Worm (Caenorhabditis elegans) whole organism, late embryonic: Measurements from ENCODE around the gene hacl-1.

Experiments used
- C08G9.2 ChIP-seq: sonication (generic microtip); optimal IDR thresholded peaks from 2 replicates; lab custom pipeline; 2016; ENCODE audit warnings: mild to moderate bottlenecking, missing genetic modification characterization, moderate library complexity, missing compliant biosample characterization
- C38D4.7 ChIP-seq: fragments of 200-800 bp; sonication (Bioruptor generic); optimal IDR thresholded peaks from 2 replicates; lab custom pipeline; 2018; ENCODE audit warnings: mild to moderate bottlenecking, missing genetic modification characterization, moderate library complexity, missing compliant biosample characterization
- F13H6.1 ChIP-seq: sonication (generic microtip); optimal IDR thresholded peaks from 2 replicates; lab custom pipeline; 2016; ENCODE audit warnings: missing genetic modification characterization, missing compliant biosample characterization
- T23F11.4 ChIP-seq: fragments of 200-800 bp; sonication (Bioruptor generic); optimal IDR thresholded peaks from 2 replicates; lab custom pipeline; 2018; ENCODE audit warnings: mild to moderate bottlenecking, missing genetic modification characterization, missing compliant biosample characterization
- Y22D7AL.16 ChIP-seq: sonication (generic microtip); optimal IDR thresholded peaks from 2 replicates; lab custom pipeline; 2016; ENCODE audit warnings: missing genetic modification characterization, missing compliant biosample characterization
- ama-1 ChIP-seq: fragments of 150-350 bp; optimal IDR thresholded peaks from 2 replicates; lab custom pipeline; 2014
- ceh-14 ChIP-seq: sonication (generic microtip); optimal IDR thresholded peaks from 2 replicates; lab custom pipeline; 2016; ENCODE audit warnings: missing genotype, missing genetic modification characterization, missing compliant biosample characterization
- ceh-19 ChIP-seq: fragments of 200-800 bp; sonication (Bioruptor generic); optimal IDR thresholded peaks from 2 replicates; lab custom pipeline; 2018; ENCODE audit warnings: mild to moderate bottlenecking, missing genetic modification characterization, missing compliant biosample characterization
- ceh-22 ChIP-seq: sonication (generic microtip); optimal IDR thresholded peaks from 2 replicates; lab custom pipeline; 2017; ENCODE audit warnings: missing biosample characterization, missing genetic modification characterization
- ceh-30 ChIP-seq: fragments of 150-350 bp; optimal IDR thresholded peaks from 2 replicates; lab custom pipeline; 2014; ENCODE audit warnings: missing biosample characterization, missing genetic modification characterization
- ceh-31 ChIP-seq: sonication (generic microtip); optimal IDR thresholded peaks from 2 replicates; lab custom pipeline; 2016; ENCODE audit warnings: missing genetic modification characterization, missing compliant biosample characterization
- ceh-48 ChIP-seq: sonication (generic microtip); optimal IDR thresholded peaks from 2 replicates; lab custom pipeline; 2016; ENCODE audit warnings: missing genetic modification characterization, inconsistent platforms, missing compliant biosample characterization
- ceh-6 ChIP-seq: fragments of 200-800 bp; sonication (Bioruptor generic); optimal IDR thresholded peaks from 2 replicates; lab custom pipeline; 2018; ENCODE audit warnings: mild to moderate bottlenecking, missing genetic modification characterization, missing compliant biosample characterization
- che-1 ChIP-seq: sonication (generic microtip); optimal IDR thresholded peaks from 2 replicates; lab custom pipeline; 2016; ENCODE audit warnings: mild to moderate bottlenecking, missing genetic modification characterization, missing compliant biosample characterization
- dmd-4 ChIP-seq: sonication (generic microtip); optimal IDR thresholded peaks from 2 replicates; lab custom pipeline; 2016; ENCODE audit warnings: borderline replicate concordance, missing genetic modification characterization, missing compliant biosample characterization
- fax-1 ChIP-seq: sonication (generic microtip); optimal IDR thresholded peaks from 2 replicates; lab custom pipeline; 2016; ENCODE audit warnings: missing genotype, missing genetic modification characterization, missing compliant biosample characterization
- fkh-6 ChIP-seq: sonication (generic microtip); optimal IDR thresholded peaks from 2 replicates; lab custom pipeline; 2016; ENCODE audit warnings: missing genetic modification characterization, missing compliant biosample characterization
- hlh-13 ChIP-seq: fragments of 200-800 bp; sonication (Bioruptor generic); optimal IDR thresholded peaks from 2 replicates; lab custom pipeline; 2018; ENCODE audit warnings: mild to moderate bottlenecking, missing genetic modification characterization, missing compliant biosample characterization
- hlh-15 ChIP-seq: sonication (generic microtip); optimal IDR thresholded peaks from 2 replicates; lab custom pipeline; 2016; ENCODE audit warnings: missing genetic modification characterization, missing compliant biosample characterization
- hlh-30 ChIP-seq: sonication (generic microtip); optimal IDR thresholded peaks from 2 replicates; lab custom pipeline; 2017; ENCODE audit warnings: antibody characterized with exemption, missing genetic modification characterization, missing compliant biosample characterization; ENCODE audit not compliant: insufficient read depth
- hlh-6 ChIP-seq: sonication (generic microtip); optimal IDR thresholded peaks from 2 replicates; lab custom pipeline; 2016; ENCODE audit warnings: missing genotype, missing genetic modification characterization, missing compliant biosample characterization
- lim-6 ChIP-seq: sonication (generic microtip); optimal IDR thresholded peaks from 2 replicates; lab custom pipeline; 2016; ENCODE audit warnings: missing genetic modification characterization, missing compliant biosample characterization
- madf-2 ChIP-seq: sonication (generic microtip); optimal IDR thresholded peaks from 2 replicates; lab custom pipeline; 2017; ENCODE audit warnings: missing genetic modification characterization, missing compliant biosample characterization
- nfya-1 ChIP-seq: sonication (generic microtip); optimal IDR thresholded peaks from 2 replicates; lab custom pipeline; 2017; ENCODE audit warnings: missing genetic modification characterization, mild to moderate bottlenecking, missing compliant biosample characterization, antibody characterized with exemption, moderate library complexity
- nhr-11 ChIP-seq: fragments of 150-350 bp; optimal IDR thresholded peaks from 2 replicates; lab custom pipeline; 2014; ENCODE audit warnings: missing biosample characterization, missing genetic modification characterization
- nhr-232 ChIP-seq: sonication (generic microtip); optimal IDR thresholded peaks from 2 replicates; lab custom pipeline; 2016; ENCODE audit warnings: missing genetic modification characterization, missing compliant biosample characterization
- odd-2 ChIP-seq: sonication (generic microtip); optimal IDR thresholded peaks from 2 replicates; lab custom pipeline; 2017; ENCODE audit warnings: antibody characterized with exemption, mild to moderate bottlenecking, missing genetic modification characterization, missing compliant biosample characterization
- pag-3 ChIP-seq: sonication (generic microtip); optimal IDR thresholded peaks from 2 replicates; lab custom pipeline; 2016; ENCODE audit warnings: missing compliant biosample characterization, missing genetic modification characterization, borderline replicate concordance
- pax-1 ChIP-seq: fragments of 150-350 bp; optimal IDR thresholded peaks from 2 replicates; lab custom pipeline; 2014; ENCODE audit warnings: missing biosample characterization, missing genetic modification characterization
- pha-2 ChIP-seq: sonication (generic microtip); optimal IDR thresholded peaks from 2 replicates; lab custom pipeline; 2017; ENCODE audit warnings: mild to moderate bottlenecking, missing genetic modification characterization, missing compliant biosample characterization
- pqm-1 ChIP-seq: sonication (generic microtip); optimal IDR thresholded peaks from 2 replicates; lab custom pipeline; 2016; ENCODE audit warnings: missing genetic modification characterization, missing compliant biosample characterization
- sdc-2 ChIP-seq: sonication (generic microtip); optimal IDR thresholded peaks from 2 replicates; lab custom pipeline; 2016; ENCODE audit warnings: missing genotype, missing genetic modification characterization, missing compliant biosample characterization
- sox-4 ChIP-seq: sonication (generic microtip); optimal IDR thresholded peaks from 2 replicates; lab custom pipeline; 2017; ENCODE audit warnings: mild to moderate bottlenecking, missing genetic modification characterization, inconsistent platforms, missing compliant biosample characterization
- syd-9 ChIP-seq: sonication (generic microtip); optimal IDR thresholded peaks from 2 replicates; lab custom pipeline; 2016; ENCODE audit warnings: mild to moderate bottlenecking, missing genetic modification characterization, moderate library complexity, missing compliant biosample characterization
- tbx-2 ChIP-seq: sonication (generic microtip); optimal IDR thresholded peaks from 2 replicates; lab custom pipeline; 2016; ENCODE audit warnings: missing genetic modification characterization, missing compliant biosample characterization
- tbx-7 ChIP-seq: sonication (generic microtip); optimal IDR thresholded peaks from 2 replicates; lab custom pipeline; 2016; ENCODE audit warnings: missing genotype, missing genetic modification characterization, missing compliant biosample characterization
- ttx-3 ChIP-seq: sonication (generic microtip); optimal IDR thresholded peaks from 2 replicates; lab custom pipeline; 2016; ENCODE audit warnings: missing genetic modification reagents, missing genetic modification characterization, missing compliant biosample characterization
- unc-3 ChIP-seq, 2 experiments: fragments of 200-800 bp in 1 of 2; sonication (Bioruptor generic) in 1 of 2; sonication (generic microtip) in 1 of 2; conservative IDR thresholded peaks in 1 of 2; optimal IDR thresholded peaks in 1 of 2; 2 replicates each; pipeline versions ENCODE4 v1.3.6 to Lab custom; 2016 to 2022; ENCODE audit warnings: missing compliant biosample characterization in 2 of 2, missing genetic modification characterization in 2 of 2, missing genetic modification reagents in 1 of 2
- unc-42 ChIP-seq: sonication (generic microtip); optimal IDR thresholded peaks from 2 replicates; lab custom pipeline; 2016; ENCODE audit warnings: missing genotype, missing genetic modification characterization, missing compliant biosample characterization
- unc-55 ChIP-seq: sonication (generic microtip); optimal IDR thresholded peaks from 2 replicates; lab custom pipeline; 2017; ENCODE audit warnings: missing biosample characterization, missing genetic modification reagents, missing genetic modification characterization
- unc-86 ChIP-seq: sonication (generic microtip); optimal IDR thresholded peaks from 2 replicates; lab custom pipeline; 2016; ENCODE audit warnings: missing genetic modification characterization, missing compliant biosample characterization
- zip-5 ChIP-seq: sonication (generic microtip); optimal IDR thresholded peaks from 2 replicates; lab custom pipeline; 2016; ENCODE audit warnings: missing genetic modification characterization, missing compliant biosample characterization
- ztf-16 ChIP-seq: sonication (generic microtip); optimal IDR thresholded peaks from 2 replicates; lab custom pipeline; 2017; ENCODE audit warnings: missing genetic modification characterization, missing compliant biosample characterization

hacl-1 gene

DNA sequence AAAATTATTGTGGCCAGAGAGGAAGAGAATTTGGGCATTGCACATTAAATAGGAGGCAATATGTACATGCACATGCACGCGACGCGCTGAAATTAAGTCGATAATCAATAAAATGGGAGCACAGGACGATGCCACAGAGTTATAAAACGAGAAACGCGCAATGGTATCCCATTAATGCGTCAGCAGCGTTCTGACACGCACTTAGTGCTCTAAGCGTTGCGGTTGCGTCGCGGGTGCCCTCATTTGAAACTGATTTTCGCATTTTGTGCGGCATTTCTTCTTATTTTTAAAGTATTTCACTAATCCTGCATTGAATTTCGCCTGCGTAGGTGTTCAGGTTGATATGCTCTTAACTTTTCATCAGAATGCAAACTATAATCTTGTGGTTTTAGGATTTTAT, 39.7 kb downstream of the hacl-1 start, which contains the start of gene rsp-1 (continued):
- TF ChIP-seq Y22D7AL.16 (peak; percentile 37), C08G9.2 (tag; lab: Kevin White, UChicago) (peak; percentile 19), sox-4 (tag; lab: Kevin White, UChicago) (peak; percentile 19), hlh-15 (tag; lab: Kevin White, UChicago) (no peak), nhr-11 (tag; lab: Kevin White, UChicago) (no peak), ceh-19 (GFP tag; lab: Kevin White, UChicago) (no peak), ceh-48 (tag; lab: Kevin White, UChicago) (peak; percentile 88), hlh-13 (GFP tag; lab: Kevin White, UChicago) (no peak), unc-55 (GFP tag; lab: Kevin White, UChicago) (peak; percentile 34), unc-86 (tag; lab: Kevin White, UChicago) (peak; percentile 23), hlh-6 (tag; lab: Kevin White, UChicago) (no peak), ztf-16 (tag; lab: Kevin White, UChicago) (peak; percentile 55), ceh-6 (peak; percentile 36), dmd-4 (no peak), nfya-1 (tag; lab: Kevin White, UChicago) (peak; percentile 80), tbx-7 (tag; lab: Kevin White, UChicago) (no peak), ama-1 (lab: Kevin White, UChicago) (no peak), unc-3 (GFP tag; conservative IDR thresholded peaks at IDR 0.05; lab: Robert Waterston, UW) (no peak), unc-3 (tag; optimal IDR thresholded peaks at IDR 0.05; lab: Kevin White, UChicago) (peak; percentile 66), T23F11.4 (peak; percentile 8), fax-1 (tag; lab: Kevin White, UChicago) (peak; percentile 38), ttx-3 (tag; lab: Kevin White, UChicago) (no peak), sdc-2 (peak; percentile 46), pha-2 (tag; lab: Kevin White, UChicago) (peak; percentile 33), pqm-1 (tag; lab: Kevin White, UChicago) (no peak), che-1 (tag; lab: Kevin White, UChicago) (peak; percentile 6), pag-3 (tag; lab: Kevin White, UChicago) (peak; percentile 42), pax-1 (tag; lab: Kevin White, UChicago) (no peak), F13H6.1 (tag; lab: Kevin White, UChicago) (peak; percentile 40), fkh-6 (peak; percentile 33), lim-6 (peak; percentile 55), syd-9 (peak; percentile 45), nhr-232 (no peak)
- TF ChIP-seq, all 69 proteins: peak for 39

DNA sequence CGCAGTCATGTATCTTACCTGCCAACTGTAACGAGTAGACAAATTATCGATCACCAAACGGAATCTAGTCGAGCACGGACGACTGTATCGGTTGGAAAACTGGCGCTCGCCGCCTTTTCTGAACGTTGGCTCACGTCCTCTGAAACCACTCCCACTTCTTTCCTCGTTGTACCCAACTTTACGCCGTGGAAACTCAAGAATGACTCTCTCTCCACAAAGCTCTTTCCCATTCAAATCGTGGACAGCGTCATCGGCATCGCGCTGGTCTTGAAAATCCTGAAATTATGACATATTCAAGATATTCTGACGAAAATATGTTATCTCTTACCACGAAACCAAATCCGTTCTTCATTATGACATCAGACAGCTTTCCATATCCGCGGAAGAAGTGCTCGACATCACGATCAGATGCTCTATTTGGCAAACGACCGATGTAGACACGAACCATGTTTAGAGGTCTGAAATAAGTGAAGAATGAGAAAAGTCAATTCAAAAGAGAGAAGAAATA, 40.2 kb downstream of the hacl-1 start, which contains the start of gene rsp-2:
Gene rsp-2, minus strand, starts transcription at position 458 of the 508 bp plus-strand sequence.
- TF ChIP-seq odd-2 (no peak), pha-2 (tag; lab: Kevin White, UChicago) (no peak), hlh-13 (GFP tag; lab: Kevin White, UChicago) (no peak)

DNA sequence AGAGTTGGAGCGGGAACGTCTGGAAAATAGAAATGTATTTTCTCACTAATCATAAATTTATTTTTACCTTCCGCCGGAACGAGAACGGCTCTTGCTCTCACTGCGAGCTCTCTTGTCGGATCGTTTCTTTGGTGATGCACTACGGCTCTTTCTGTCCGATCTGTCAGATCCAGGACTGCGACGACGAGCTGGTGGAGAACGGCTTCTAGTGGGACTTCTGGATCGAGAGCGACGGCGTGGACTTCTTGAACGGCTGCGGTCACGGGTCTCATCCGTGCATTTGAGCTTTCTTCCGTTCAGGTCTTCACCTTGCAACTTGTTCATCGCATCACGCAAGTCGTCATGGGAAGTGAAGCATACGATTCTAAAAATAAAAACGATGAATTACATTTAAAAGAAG, 41.0 kb downstream of the hacl-1 start:
- no peak for TF ChIP-seq T23F11.4
- TF ChIP-seq madf-2 = no peak
- TF ChIP-seq zip-5 (tag; lab: Kevin White, UChicago) = no peak
- TF ChIP-seq ceh-30 = no peak
- no peak for TF ChIP-seq fax-1 (tag; lab: Kevin White, UChicago)
- no peak for TF ChIP-seq tbx-2 (tag; lab: Kevin White, UChicago)
- no peak for TF ChIP-seq odd-2
- TF ChIP-seq ceh-31 (tag; lab: Kevin White, UChicago) = no peak
- TF ChIP-seq ceh-14 (tag; lab: Kevin White, UChicago) = no peak
- no peak for TF ChIP-seq che-1 (tag; lab: Kevin White, UChicago)
- TF ChIP-seq ztf-16 (tag; lab: Kevin White, UChicago) = no peak
- TF ChIP-seq ceh-22 (tag; lab: Kevin White, UChicago) = no peak
- TF ChIP-seq lim-6 = no peak
- TF ChIP-seq hlh-30 (tag; lab: Kevin White, UChicago) = no peak
- no peak for TF ChIP-seq unc-42
- no peak for TF ChIP-seq C38D4.7 (GFP tag; lab: Kevin White, UChicago)
- no peak for TF ChIP-seq ceh-19 (GFP tag; lab: Kevin White, UChicago)
